Worm (Caenorhabditis elegans) whole organism, young adult: Measurements from ENCODE around the gene faxc-2.

Experiments
- F37B4.10 ChIP-seq: fragments of 200-800 bp; sonication (Bioruptor generic); IDR thresholded peaks from 2 replicates; pipeline ENCODE4 v1.3.6; 2022; ENCODE audit warnings: missing genetic modification characterization, missing compliant biosample characterization
- F39B2.1 ChIP-seq: fragments of 200-800 bp; sonication (Bioruptor generic); IDR thresholded peaks from 2 replicates; pipeline ENCODE4 v1.3.6; 2022; ENCODE audit warnings: missing genetic modification reagents, missing genetic modification characterization, missing compliant biosample characterization
- Y67H2A.10 ChIP-seq: fragments of 200-800 bp; sonication (Bioruptor generic); conservative IDR thresholded peaks from 2 replicates; pipeline ENCODE4 v1.3.6; 2022; ENCODE audit warnings: missing genetic modification reagents, missing genetic modification characterization, missing compliant biosample characterization
- hlh-12 ChIP-seq: sonication (generic microtip); optimal IDR thresholded peaks from 2 replicates; lab custom pipeline; 2016; ENCODE audit warnings: missing genetic modification characterization, missing compliant biosample characterization
- hlh-26 ChIP-seq: fragments of 200-800 bp; sonication (Bioruptor generic); conservative IDR thresholded peaks from 2 replicates; pipeline ENCODE4 v1.3.6; 2022; ENCODE audit warnings: missing genetic modification reagents, missing genetic modification characterization, missing compliant biosample characterization
- nhr-90 ChIP-seq: sonication (generic microtip); optimal IDR thresholded peaks from 2 replicates; lab custom pipeline; 2016; ENCODE audit warnings: missing genotype, mild to moderate bottlenecking, missing genetic modification characterization, missing compliant biosample characterization
- sea-2 ChIP-seq: fragments of 200-800 bp; sonication (Bioruptor generic); IDR thresholded peaks from 2 replicates; pipeline ENCODE4 v1.3.6; 2022; ENCODE audit warnings: missing genetic modification characterization, missing compliant biosample characterization

ce11 chrII:13260540-13260939 lies 48.5 kb upstream of the faxc-2 start:
- TF ChIP-seq sea-2 (GFP tag; lab: Robert Waterston, UW) (no peak), hlh-12 (tag; lab: Kevin White, UChicago) (no peak), hlh-26 (GFP tag; lab: Robert Waterston, UW) (no peak), Y67H2A.10 (GFP tag; lab: Robert Waterston, UW) (no peak), F37B4.10 (GFP tag; lab: Robert Waterston, UW) (no peak), nhr-90 (tag; lab: Kevin White, UChicago) (no peak), F39B2.1 (GFP tag; lab: Robert Waterston, UW) (no peak)
